Worm (Caenorhabditis elegans) whole organism, early embryonic: Measurements from ENCODE around the gene B0554.2.

Experiments used
- B0310.2 ChIP-seq: sonication (generic microtip); optimal IDR thresholded peaks from 2 replicates; lab custom pipeline; 2016; ENCODE audit warnings: mild to moderate bottlenecking, missing genetic modification characterization, missing compliant biosample characterization
- F13C5.2 ChIP-seq: sonication (generic microtip); optimal IDR thresholded peaks from 2 replicates; lab custom pipeline; 2017; ENCODE audit warnings: mild to moderate bottlenecking, missing genetic modification characterization, inconsistent platforms, missing compliant biosample characterization
- aly-1 ChIP-seq: sonication (generic microtip); optimal IDR thresholded peaks from 2 replicates; lab custom pipeline; 2016; ENCODE audit warnings: missing genetic modification characterization, missing compliant biosample characterization
- ama-1 ChIP-seq: fragments of 150-350 bp; optimal IDR thresholded peaks from 2 replicates; lab custom pipeline; 2014
- ceh-13 ChIP-seq: fragments of 200-800 bp; sonication (Bioruptor generic); optimal IDR thresholded peaks from 2 replicates; lab custom pipeline; 2018; ENCODE audit warnings: mild to moderate bottlenecking, missing genetic modification characterization, missing compliant biosample characterization
- ceh-36 ChIP-seq: sonication (generic microtip); optimal IDR thresholded peaks from 2 replicates; lab custom pipeline; 2016; ENCODE audit warnings: missing genetic modification characterization, inconsistent platforms, missing compliant biosample characterization
- ets-7 ChIP-seq: sonication (generic microtip); optimal IDR thresholded peaks from 2 replicates; lab custom pipeline; 2016; ENCODE audit warnings: missing genotype, missing genetic modification characterization, missing compliant biosample characterization
- flt-1 ChIP-seq: fragments of 200-800 bp; sonication (Bioruptor generic); IDR thresholded peaks from 2 replicates; pipeline ENCODE4 v1.3.6; 2022; ENCODE audit warnings: missing genetic modification characterization, missing compliant biosample characterization
- hmbx-1 ChIP-seq: sonication (generic microtip); optimal IDR thresholded peaks from 2 replicates; lab custom pipeline; 2016; ENCODE audit warnings: mild to moderate bottlenecking, missing genetic modification characterization, missing compliant biosample characterization
- hmg-4 ChIP-seq: fragments of 200-800 bp; sonication (Bioruptor generic); optimal IDR thresholded peaks from 2 replicates; lab custom pipeline; 2018; ENCODE audit warnings: mild to moderate bottlenecking, missing genetic modification characterization, missing compliant biosample characterization
- hnd-1 ChIP-seq: sonication (generic microtip); optimal IDR thresholded peaks from 2 replicates; lab custom pipeline; 2016; ENCODE audit warnings: missing genetic modification characterization, missing compliant biosample characterization
- pes-1 ChIP-seq: fragments of 200-800 bp; sonication (Bioruptor generic); IDR thresholded peaks from 2 replicates; pipeline ENCODE4 v1.3.6; 2022; ENCODE audit warnings: missing genetic modification reagents, missing genetic modification characterization, missing compliant biosample characterization
- scrt-1 ChIP-seq: fragments of 200-800 bp; sonication (Bioruptor generic); IDR thresholded peaks from 2 replicates; pipeline ENCODE4 v1.3.6; 2022; ENCODE audit warnings: missing genetic modification characterization, missing compliant biosample characterization
- sea-1 ChIP-seq: fragments of 200-800 bp; sonication (Bioruptor generic); conservative IDR thresholded peaks from 2 replicates; pipeline ENCODE4 v1.3.6; 2022; ENCODE audit warnings: missing genetic modification characterization, missing compliant biosample characterization
- tbx-11 ChIP-seq: fragments of 200-800 bp; sonication (Bioruptor generic); IDR thresholded peaks from 2 replicates; pipeline ENCODE4 v1.3.6; 2022; ENCODE audit warnings: missing genetic modification characterization, missing compliant biosample characterization
- tbx-37 ChIP-seq: fragments of 200-800 bp; sonication (Bioruptor generic); conservative IDR thresholded peaks from 2 replicates; pipeline ENCODE4 v1.3.6; 2022; ENCODE audit warnings: missing genetic modification reagents, missing genetic modification characterization, missing compliant biosample characterization
- tra-4 ChIP-seq: sonication (generic microtip); optimal IDR thresholded peaks from 2 replicates; lab custom pipeline; 2017; ENCODE audit warnings: missing genetic modification characterization, missing compliant biosample characterization

B0554.2 gene

ce11 chrV:459464-459863 lies 25.5 kb downstream of the B0554.2 start, which contains the start of gene nhr-203:
Gene nhr-203 (plus strand): TSS chrV:459795.
- TF ChIP-seq pes-1 (no peak), aly-1 (no peak), flt-1 (GFP tag; lab: Robert Waterston, UW) (no peak), F13C5.2 (tag; lab: Kevin White, UChicago) (no peak), hmg-4 (GFP tag; lab: Kevin White, UChicago) (no peak), B0310.2 (no peak), ama-1 (lab: Kevin White, UChicago) (no peak), hnd-1 (tag; lab: Kevin White, UChicago) (no peak), ets-7 (tag; lab: Kevin White, UChicago) (no peak), tbx-11 (GFP tag; lab: Robert Waterston, UW) (no peak), ceh-36 (tag; lab: Kevin White, UChicago) (no peak), sea-1 (GFP tag; lab: Robert Waterston, UW) (no peak), scrt-1 (GFP tag; lab: Robert Waterston, UW) (no peak), hmbx-1 (tag; lab: Kevin White, UChicago) (no peak), ceh-13 (GFP tag; lab: Kevin White, UChicago) (no peak), tra-4 (tag; lab: Kevin White, UChicago) (no peak), tbx-37 (GFP tag; lab: Robert Waterston, UW) (no peak)

- TF ChIP-seq aly-1 (no peak), scrt-1 (GFP tag; lab: Robert Waterston, UW) (no peak)
Measured at ce11 chrV:462263-462662, 28.3 kb downstream of the B0554.2 start, which contains the start of gene nhr-202. Gene nhr-202 (plus strand): TSS chrV:462588.

DNA sequence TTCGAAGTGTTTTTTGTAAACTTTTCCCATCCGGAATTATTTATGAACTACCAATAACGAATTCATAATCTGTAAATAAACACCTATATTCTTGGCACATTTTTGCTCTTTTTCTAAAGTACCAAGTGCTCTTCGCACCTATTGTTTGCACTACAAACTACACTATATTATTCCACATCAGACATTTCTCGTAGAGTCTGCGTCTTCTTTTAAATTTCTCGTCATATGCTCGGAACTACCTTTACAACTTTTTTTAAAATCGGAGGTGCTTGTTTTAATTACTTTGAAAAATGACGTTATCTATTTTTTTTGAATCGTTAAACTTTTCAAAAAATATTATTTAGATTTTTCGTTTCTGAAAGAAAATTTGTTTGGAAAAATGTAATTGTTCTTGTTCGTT lies 30.8 kb downstream of the B0554.2 start, which contains the start of gene nhr-201:
Gene nhr-201, plus strand, starts transcription at position 29 of the 400 bp plus-strand sequence.
- TF ChIP-seq F13C5.2 (tag; lab: Kevin White, UChicago) (no peak), tra-4 (tag; lab: Kevin White, UChicago) (no peak), flt-1 (GFP tag; lab: Robert Waterston, UW) (no peak), ets-7 (tag; lab: Kevin White, UChicago) (no peak), aly-1 (no peak), tbx-11 (GFP tag; lab: Robert Waterston, UW) (no peak), B0310.2 (no peak), hmg-4 (GFP tag; lab: Kevin White, UChicago) (no peak), hnd-1 (tag; lab: Kevin White, UChicago) (no peak), scrt-1 (GFP tag; lab: Robert Waterston, UW) (no peak), ceh-36 (tag; lab: Kevin White, UChicago) (no peak), ama-1 (lab: Kevin White, UChicago) (no peak), hmbx-1 (tag; lab: Kevin White, UChicago) (no peak), sea-1 (GFP tag; lab: Robert Waterston, UW) (no peak), pes-1 (no peak), ceh-13 (GFP tag; lab: Kevin White, UChicago) (no peak), tbx-37 (GFP tag; lab: Robert Waterston, UW) (no peak)

DNA sequence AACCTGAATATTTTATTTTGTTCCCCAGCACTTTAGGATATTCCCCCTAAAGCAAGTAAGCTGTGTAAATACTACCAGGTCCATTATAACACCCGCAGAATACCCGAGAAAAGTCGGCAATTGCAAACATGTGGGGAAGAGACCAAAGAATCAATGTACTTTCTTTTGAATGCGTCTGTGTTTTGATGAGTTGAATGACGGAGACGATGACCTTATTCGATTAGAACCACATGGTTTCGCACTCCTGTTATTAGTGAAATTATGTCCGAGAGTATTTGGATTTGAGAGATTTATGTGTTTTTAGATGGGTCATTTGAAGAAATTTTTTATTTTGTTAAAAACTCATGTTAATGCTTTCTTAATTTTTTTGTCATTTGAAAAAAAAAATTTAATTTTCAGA lies 31.4 kb downstream of the B0554.2 start:
- TF ChIP-seq hmbx-1 (tag; lab: Kevin White, UChicago) (no peak), hnd-1 (tag; lab: Kevin White, UChicago) (no peak), F13C5.2 (tag; lab: Kevin White, UChicago) (no peak), flt-1 (GFP tag; lab: Robert Waterston, UW) (no peak), ets-7 (tag; lab: Kevin White, UChicago) (no peak), scrt-1 (GFP tag; lab: Robert Waterston, UW) (no peak), ceh-36 (tag; lab: Kevin White, UChicago) (no peak), tra-4 (tag; lab: Kevin White, UChicago) (no peak), sea-1 (GFP tag; lab: Robert Waterston, UW) (no peak)

- TF ChIP-seq flt-1 (GFP tag; lab: Robert Waterston, UW) (no peak), F13C5.2 (tag; lab: Kevin White, UChicago) (no peak), ets-7 (tag; lab: Kevin White, UChicago) (no peak), B0310.2 (no peak)
Measured at ce11 chrV:467507-467906, 33.5 kb downstream of the B0554.2 start.

ce11 chrV:468460-468859 lies 34.5 kb downstream of the B0554.2 start, which contains the start of gene srbc-57:
Gene srbc-57 (minus strand): TSS chrV:468560.
- no peak for TF ChIP-seq hnd-1 (tag; lab: Kevin White, UChicago)
- no peak for TF ChIP-seq ama-1 (lab: Kevin White, UChicago)
- no peak for TF ChIP-seq ceh-13 (GFP tag; lab: Kevin White, UChicago)
- no peak for TF ChIP-seq flt-1 (GFP tag; lab: Robert Waterston, UW)
- no peak for TF ChIP-seq pes-1
- TF ChIP-seq F13C5.2 (tag; lab: Kevin White, UChicago): no peak
- TF ChIP-seq tbx-11 (GFP tag; lab: Robert Waterston, UW): no peak
- no peak for TF ChIP-seq hmg-4 (GFP tag; lab: Kevin White, UChicago)
- TF ChIP-seq B0310.2: no peak
- no peak for TF ChIP-seq hmbx-1 (tag; lab: Kevin White, UChicago)
- TF ChIP-seq tra-4 (tag; lab: Kevin White, UChicago): no peak

- TF ChIP-seq ets-7 (tag; lab: Kevin White, UChicago) (no peak), ama-1 (lab: Kevin White, UChicago) (no peak), pes-1 (no peak), ceh-36 (tag; lab: Kevin White, UChicago) (no peak), scrt-1 (GFP tag; lab: Robert Waterston, UW) (no peak), tbx-11 (GFP tag; lab: Robert Waterston, UW) (no peak), ceh-13 (GFP tag; lab: Kevin White, UChicago) (no peak), hmbx-1 (tag; lab: Kevin White, UChicago) (no peak), hmg-4 (GFP tag; lab: Kevin White, UChicago) (no peak), F13C5.2 (tag; lab: Kevin White, UChicago) (no peak), sea-1 (GFP tag; lab: Robert Waterston, UW) (no peak), tra-4 (tag; lab: Kevin White, UChicago) (no peak), hnd-1 (tag; lab: Kevin White, UChicago) (no peak), flt-1 (GFP tag; lab: Robert Waterston, UW) (no peak)
Measured at ce11 chrV:472589-472988, 38.6 kb downstream of the B0554.2 start, which contains the start of gene srt-31. Gene srt-31 (plus strand): TSS chrV:472889.
